Fruit fly (Drosophila melanogaster): Measurements from ENCODE around the gene CG17806.

DNA sequence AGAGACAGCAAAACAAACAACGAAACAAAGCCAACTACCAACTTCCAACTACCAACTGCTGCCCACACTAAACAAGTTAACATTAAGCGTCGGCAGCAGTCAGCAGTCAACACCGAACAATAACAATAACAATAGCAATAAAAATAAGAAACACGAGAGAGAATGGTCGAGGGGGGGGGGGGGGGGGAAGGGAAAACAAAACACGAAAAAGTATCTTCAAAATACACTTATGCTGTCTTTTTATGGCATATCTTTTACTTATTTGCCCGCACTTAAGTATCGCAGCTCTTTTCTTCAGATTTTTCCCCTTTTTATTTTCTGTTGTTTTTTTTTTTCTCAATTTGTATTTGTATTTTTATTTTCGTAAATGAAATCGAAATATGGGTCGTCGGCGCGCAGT is 9.8 kb downstream of the CG17806 start:
- TF ChIP-seq CG9948 (tag; optimal IDR thresholded peaks at IDR 0.05) (no peak), CG10348 (GFP tag; IDR thresholded peaks at IDR 0.05) (no peak)
